Worm (Caenorhabditis elegans): ENCODE data around the gene C13F10.5.

DNA sequence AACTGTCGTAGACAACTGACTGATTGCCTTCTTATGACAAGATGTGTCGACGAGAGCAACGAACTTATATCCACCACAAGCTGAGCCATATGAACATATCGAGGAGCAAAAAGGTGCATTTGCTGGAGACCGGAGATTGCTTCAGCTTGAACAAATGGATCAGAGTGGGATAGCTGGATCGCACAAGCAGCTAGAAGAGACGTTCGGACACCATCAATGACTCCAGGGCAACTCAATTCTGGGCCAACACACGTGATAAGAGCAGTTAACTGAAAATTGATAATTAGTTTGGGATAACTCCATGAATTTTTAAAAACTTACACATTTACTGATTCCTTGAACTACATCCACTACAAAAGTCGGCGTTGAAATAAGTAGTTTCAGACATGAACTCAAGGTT, 9.9 kb downstream of the C13F10.5 start:
- TF ChIP-seq ref-1 (GFP tag; conservative IDR thresholded peaks at IDR 0.05) (no peak), med-1 (GFP tag; optimal IDR thresholded peaks at IDR 0.05; ENCODE audit: insufficient read depth) (no peak), ztf-23 (GFP tag; IDR thresholded peaks at IDR 0.05) (no peak), flt-1 (GFP tag; IDR thresholded peaks at IDR 0.05) (no peak), cog-1 (tag; optimal IDR thresholded peaks at IDR 0.05) (no peak), tab-1 (GFP tag; IDR thresholded peaks at IDR 0.05) (no peak), ztf-29 (GFP tag; IDR thresholded peaks at IDR 0.05) (no peak), klf-2 (GFP tag; conservative IDR thresholded peaks at IDR 0.05) (no peak), T22C8.4 (GFP tag; IDR thresholded peaks at IDR 0.05) (no peak)
